Worm (Caenorhabditis elegans) whole organism, L3 larva: Measurements from ENCODE around the gene nsy-1.

Source experiments
- fkh-10 ChIP-seq: sonication (generic microtip); optimal IDR thresholded peaks from 2 replicates; lab custom pipeline; 2017; ENCODE audit warnings: missing biosample characterization, missing genetic modification reagents, missing genetic modification characterization
- nhr-237 ChIP-seq: fragments of 150-350 bp; optimal IDR thresholded peaks from 2 replicates; lab custom pipeline; 2014; ENCODE audit warnings: missing biosample characterization, missing genetic modification characterization
- nhr-25 ChIP-seq: sonication (generic microtip); optimal IDR thresholded peaks from 2 replicates; lab custom pipeline; 2017; ENCODE audit warnings: missing biosample characterization, missing genetic modification characterization
- nhr-76 ChIP-seq: fragments of 150-350 bp; sonication (generic microtip); optimal IDR thresholded peaks from 5 replicates; lab custom pipeline; 2014; ENCODE audit warnings: missing biosample characterization, missing genetic modification characterization
- pha-4 ChIP-seq: fragments of 150-350 bp; optimal IDR thresholded peaks from 2 replicates; lab custom pipeline; 2014; ENCODE audit warnings: missing biosample characterization, missing genetic modification reagents, missing genetic modification characterization
- tbx-2 ChIP-seq: sonication (generic microtip); optimal IDR thresholded peaks from 2 replicates; lab custom pipeline; 2016; ENCODE audit warnings: mild to moderate bottlenecking, missing genetic modification characterization, missing compliant biosample characterization
- unc-62 ChIP-seq: fragments of 150-350 bp; sonication (generic microtip); optimal IDR thresholded peaks from 4 replicates; lab custom pipeline; 2014; ENCODE audit warnings: missing biosample characterization, missing genetic modification reagents, missing genetic modification characterization
- ztf-11 ChIP-seq: fragments of 150-350 bp; optimal IDR thresholded peaks from 2 replicates; lab custom pipeline; 2014; ENCODE audit warnings: missing biosample characterization, missing genetic modification characterization

DNA sequence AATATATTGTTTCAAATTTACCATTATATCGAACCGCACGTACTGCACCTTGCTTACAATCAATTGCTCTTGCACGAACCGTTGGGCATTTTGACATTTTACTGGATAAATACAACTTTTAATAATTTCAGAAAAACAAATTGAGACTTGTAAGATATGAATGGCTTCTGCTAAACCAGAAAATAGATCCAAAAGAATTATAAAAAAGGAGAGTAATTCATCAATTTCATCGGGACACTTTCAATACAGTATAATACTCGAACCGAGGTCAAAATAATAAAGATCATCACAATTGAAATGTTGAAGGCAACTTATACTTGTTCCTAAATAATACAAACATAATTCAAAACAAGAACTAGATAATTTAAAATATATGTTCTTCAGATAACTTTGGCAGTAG, 9.1 kb downstream of the nsy-1 start, which contains the start of gene wdr-83:
- TF ChIP-seq nhr-25 (tag; lab: Kevin White, UChicago) = no peak
- TF ChIP-seq unc-62 (GFP tag; lab: Kevin White, UChicago) = no peak
- no peak for TF ChIP-seq fkh-10 (GFP tag; lab: Kevin White, UChicago)
- TF ChIP-seq tbx-2 (tag; lab: Kevin White, UChicago) = no peak
- no peak for TF ChIP-seq nhr-76 (tag; lab: Kevin White, UChicago)
- TF ChIP-seq pha-4 (tag; lab: Kevin White, UChicago) = no peak
- TF ChIP-seq ztf-11 (tag; lab: Kevin White, UChicago) = no peak
- TF ChIP-seq nhr-237 (tag; lab: Kevin White, UChicago) = no peak
